Worm (Caenorhabditis elegans): ENCODE data around the gene nhr-162.

ce11 chrV:7003850-7004249 lies 12.2 kb upstream of the nhr-162 start, which contains the start of gene srab-4:
- TF ChIP-seq lsy-2 (tag; optimal IDR thresholded peaks at IDR 0.05) (no peak), elt-1 (tag; optimal IDR thresholded peaks at IDR 0.05; ENCODE audit: borderline replicate concordance, insufficient read depth) (no peak), sptf-1 (tag; optimal IDR thresholded peaks at IDR 0.05) (no peak), nhr-237 (tag; optimal IDR thresholded peaks at IDR 0.05) (no peak), ceh-39 (tag; optimal IDR thresholded peaks at IDR 0.05) (no peak)

Measured in whole organism, mixed stage, embryonic.